Fruit fly (Drosophila melanogaster): ENCODE measurements around the gene CG9377.

Gene CG9377

DNA sequence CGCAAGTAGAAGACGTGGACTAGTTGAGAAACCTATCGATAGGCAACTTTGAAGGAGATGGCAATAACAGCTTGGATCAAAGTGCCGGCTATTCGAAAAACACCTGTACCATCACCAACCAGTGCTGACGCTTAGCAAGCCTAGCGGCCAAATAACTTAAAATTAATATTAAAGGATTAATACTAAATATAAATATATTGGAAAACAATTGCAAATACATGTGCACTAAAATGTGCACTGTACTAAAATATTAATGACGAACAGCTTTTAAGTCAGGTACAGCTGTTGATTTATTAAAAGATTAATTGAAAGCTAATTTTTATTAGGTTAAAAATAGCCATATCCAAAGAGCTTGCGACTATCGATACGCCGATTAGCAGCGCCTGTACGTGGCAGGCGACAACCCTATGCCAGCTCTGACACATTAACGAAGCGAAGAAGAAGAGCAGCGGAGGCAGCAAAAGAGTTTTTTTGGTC lies 17.2 kb upstream of the CG9377 start, which contains the start of the genes CG9302 and beta'COP (continued):
- TF ChIP-seq her (GFP tag; optimal IDR thresholded peaks at IDR 0.05) (no peak), lbe (GFP tag; optimal IDR thresholded peaks at IDR 0.05) (peak; percentile 66), CG5953 (GFP tag; IDR thresholded peaks at IDR 0.05) (no peak), CG13123 (GFP tag; optimal IDR thresholded peaks at IDR 0.05) (peak; percentile 33), Opbp (GFP tag; IDR thresholded peaks at IDR 0.05; ENCODE audit: partially characterized antibody) (peak; percentile 68), sens (GFP tag) (peak; percentile 86), bowl (GFP tag; IDR thresholded peaks at IDR 0.05) (no peak), pho (GFP tag; optimal IDR thresholded peaks at IDR 0.05) (peak; percentile 50), CG18476 (GFP tag; optimal IDR thresholded peaks at IDR 0.05) (peak; percentile 32), zfh1 (GFP tag; IDR thresholded peaks at IDR 0.05) (peak; percentile 60; the same call in 1 of the 3 replicates), HLH54F (GFP tag; optimal IDR thresholded peaks at IDR 0.05) (peak; percentile 51), CG1024 (GFP tag; IDR thresholded peaks at IDR 0.05) (no peak), Mad (GFP tag; optimal IDR thresholded peaks at IDR 0.05) (peak; percentile 47), CG8944 (GFP tag; optimal IDR thresholded peaks at IDR 0.05) (peak; percentile 43), CG9609 (GFP tag; optimal IDR thresholded peaks at IDR 0.05) (no peak), Deaf1 (tag; optimal IDR thresholded peaks at IDR 0.05) (no peak), corto (GFP tag; optimal IDR thresholded peaks at IDR 0.05) (no peak), tup (GFP tag; optimal IDR thresholded peaks at IDR 0.05) (peak; percentile 1), Fer1 (GFP tag; optimal IDR thresholded peaks at IDR 0.05) (peak; percentile 60), seq (GFP tag; IDR thresholded peaks at IDR 0.05) (no peak), HLH3B (GFP tag; IDR thresholded peaks at IDR 0.05) (no peak), CG30403 (GFP tag; optimal IDR thresholded peaks at IDR 0.05) (peak; percentile 83), CG7271 (tag; optimal IDR thresholded peaks at IDR 0.05) (no peak), lilli (GFP tag; optimal IDR thresholded peaks at IDR 0.05) (peak; percentile 77), dmrt11E (tag; optimal IDR thresholded peaks at IDR 0.05) (peak; percentile 67), Lpt (GFP tag; optimal IDR thresholded peaks at IDR 0.05) (no peak), CG4360 (GFP tag; IDR thresholded peaks at IDR 0.05) (no peak), chinmo (GFP tag; IDR thresholded peaks at IDR 0.05; ENCODE audit: partially characterized antibody) (no peak), CG15269 (tag; optimal IDR thresholded peaks at IDR 0.05) (no peak), Chrac-16 (GFP tag; optimal IDR thresholded peaks at IDR 0.05) (peak; percentile 66), Oaz (GFP tag; IDR thresholded peaks at IDR 0.05) (no peak), pfk (GFP tag; optimal IDR thresholded peaks at IDR 0.05) (no peak), TFAM (GFP tag; optimal IDR thresholded peaks at IDR 0.05) (no peak), Hr3 (GFP tag; optimal IDR thresholded peaks at IDR 0.05) (peak; percentile 81), ttk (GFP tag; IDR thresholded peaks at IDR 0.05) (no peak), CHES-1-like (GFP tag; optimal IDR thresholded peaks at IDR 0.05) (peak; percentile 59), dimm (GFP tag; IDR thresholded peaks at IDR 0.05) (no peak), Ssrp (tag; optimal IDR thresholded peaks at IDR 0.05) (peak; percentile 58), Pdp1 (GFP tag; optimal IDR thresholded peaks at IDR 0.05) (peak; percentile 15 to 57), cato (GFP tag; optimal IDR thresholded peaks at IDR 0.05; ENCODE audit: borderline replicate concordance) (peak; percentile 50), CG6791 (GFP tag; IDR thresholded peaks at IDR 0.05; ENCODE audit: partially characterized antibody) (peak; percentile 58; the same call in 1 of the 3 replicates), oc (tag; optimal IDR thresholded peaks at IDR 0.05) (no peak), schlank (tag; optimal IDR thresholded peaks at IDR 0.05) (no peak), grau (tag; optimal IDR thresholded peaks at IDR 0.05) (peak; percentile 81), sob (GFP tag; IDR thresholded peaks at IDR 0.05) (peak; percentile 56; the same call in 1 of the 2 replicates), CG30020 (tag; optimal IDR thresholded peaks at IDR 0.05) (peak; percentile 69), Usf (GFP tag; optimal IDR thresholded peaks at IDR 0.05) (peak; percentile 62), CG3065 (GFP tag; optimal IDR thresholded peaks at IDR 0.05) (peak; percentile 31), Hmr (GFP tag; optimal IDR thresholded peaks at IDR 0.05) (no peak), CG4404 (GFP tag; IDR thresholded peaks at IDR 0.05) (peak; percentile 72), maf-S (GFP tag; optimal IDR thresholded peaks at IDR 0.05) (peak; percentile 17)

All from whole organism, embryonic.